Worm (Caenorhabditis elegans) whole organism, L4 larva: ENCODE data around the gene srj-39.

Source experiments
- D1046.2 ChIP-seq: fragments of 200-800 bp; sonication (Bioruptor generic); IDR thresholded peaks from 2 replicates; pipeline ENCODE4 v1.3.6; 2022; ENCODE audit warnings: missing genetic modification characterization, missing compliant biosample characterization
- F37D6.2 ChIP-seq: sonication (generic microtip); optimal IDR thresholded peaks from 2 replicates; lab custom pipeline; 2016; ENCODE audit warnings: mild to moderate bottlenecking, missing genetic modification characterization, missing compliant biosample characterization
- F49E8.2 ChIP-seq: sonication (generic microtip); optimal IDR thresholded peaks from 2 replicates; lab custom pipeline; 2016; ENCODE audit warnings: missing compliant biosample characterization, mild to moderate bottlenecking, missing genetic modification characterization, borderline replicate concordance
- Y105C5A.15 ChIP-seq: fragments of 200-800 bp; sonication (Bioruptor generic); IDR thresholded peaks from 2 replicates; pipeline ENCODE4 v1.3.6; 2022; ENCODE audit warnings: missing genetic modification characterization, missing compliant biosample characterization
- Y75B8A.6 ChIP-seq: fragments of 200-800 bp; sonication (Bioruptor generic); IDR thresholded peaks from 2 replicates; pipeline ENCODE4 v1.3.6; 2022; ENCODE audit warnings: missing genetic modification reagents, missing genetic modification characterization, missing compliant biosample characterization
- aha-1 ChIP-seq: fragments of 150-350 bp; peaks from one replicate; lab custom pipeline; 2014; ENCODE audit warnings: missing biosample characterization, missing genetic modification characterization
- aly-2 ChIP-seq: sonication (generic microtip); optimal IDR thresholded peaks from 2 replicates; lab custom pipeline; 2018; ENCODE audit warnings: missing biosample characterization, missing genetic modification characterization
- arid-1 ChIP-seq: fragments of 200-800 bp; sonication (Bioruptor generic); conservative IDR thresholded peaks from 2 replicates; pipeline ENCODE4 v1.3.6; 2022; ENCODE audit warnings: missing genetic modification reagents, missing genetic modification characterization, missing compliant biosample characterization
- attf-4 ChIP-seq: sonication (generic microtip); optimal IDR thresholded peaks from 3 replicates; lab custom pipeline; 2017; ENCODE audit warnings: missing biosample characterization, missing genetic modification characterization
- ceh-20 ChIP-seq: fragments of 200-800 bp; sonication (Bioruptor generic); IDR thresholded peaks from 2 replicates; pipeline ENCODE4 v1.3.6; 2022; ENCODE audit warnings: missing genetic modification reagents, missing genetic modification characterization, missing compliant biosample characterization
- ces-1 ChIP-seq: fragments of 150-350 bp; sonication (generic microtip); optimal IDR thresholded peaks from 4 replicates; lab custom pipeline; 2014; ENCODE audit warnings: missing biosample characterization, missing genetic modification reagents, missing genetic modification characterization
- daf-19 ChIP-seq: fragments of 200-800 bp; sonication (Bioruptor generic); conservative IDR thresholded peaks from 2 replicates; pipeline ENCODE4 v1.3.6; 2022; ENCODE audit warnings: missing genetic modification characterization, missing compliant biosample characterization
- dmd-8 ChIP-seq: fragments of 200-800 bp; sonication (Bioruptor generic); IDR thresholded peaks from 2 replicates; pipeline ENCODE4 v1.3.6; 2022; ENCODE audit warnings: missing genetic modification characterization, missing compliant biosample characterization
- dve-1 ChIP-seq: sonication (generic microtip); optimal IDR thresholded peaks from 2 replicates; lab custom pipeline; 2017; ENCODE audit warnings: antibody characterized with exemption, mild to moderate bottlenecking, missing genetic modification characterization, missing compliant biosample characterization; ENCODE audit not compliant: insufficient read depth
- egl-27 ChIP-seq: sonication (generic microtip); optimal IDR thresholded peaks from 3 replicates; lab custom pipeline; 2017; ENCODE audit warnings: missing biosample characterization, missing genetic modification reagents, missing genetic modification characterization
- egl-43 ChIP-seq: fragments of 200-800 bp; sonication (Bioruptor generic); IDR thresholded peaks from 2 replicates; pipeline ENCODE4 v1.3.6; 2022; ENCODE audit warnings: missing genetic modification reagents, missing genetic modification characterization, missing compliant biosample characterization
- fos-1 ChIP-seq: fragments of 150-350 bp; optimal IDR thresholded peaks from 2 replicates; lab custom pipeline; 2014; ENCODE audit warnings: missing biosample characterization, missing genetic modification characterization
- gei-8 ChIP-seq: fragments of 200-800 bp; sonication (Bioruptor generic); optimal IDR thresholded peaks from 2 replicates; lab custom pipeline; 2018; ENCODE audit warnings: mild to moderate bottlenecking, missing genetic modification characterization, missing compliant biosample characterization
- hif-1 ChIP-seq, 2 experiments: sonication (generic microtip); optimal IDR thresholded peaks; 2 replicates each; lab custom pipeline; 2016 to 2017; ENCODE audit warnings: missing compliant biosample characterization in 2 of 2, missing genetic modification characterization in 2 of 2, missing genetic modification reagents in 2 of 2, missing genotype in 2 of 2, mild to moderate bottlenecking in 1 of 2
- lim-7 ChIP-seq: fragments of 200-800 bp; sonication (Bioruptor generic); IDR thresholded peaks from 2 replicates; pipeline ENCODE4 v1.3.6; 2022; ENCODE audit warnings: missing genetic modification characterization, missing compliant biosample characterization
- lin-29 ChIP-seq: fragments of 200-800 bp; sonication (Bioruptor generic); IDR thresholded peaks from 2 replicates; pipeline ENCODE4 v1.3.6; 2022; ENCODE audit warnings: missing genetic modification reagents, missing genetic modification characterization, missing compliant biosample characterization
- mdl-1 ChIP-seq, 2 experiments: fragments of 150-350 bp in 1 of 2; sonication (generic microtip) in 1 of 2; optimal IDR thresholded peaks; 2 replicates each; lab custom pipeline; 2014 to 2017; ENCODE audit warnings: missing biosample characterization in 2 of 2, missing genetic modification characterization in 2 of 2
- mep-1 ChIP-seq: fragments of 150-350 bp; sonication (generic microtip); optimal IDR thresholded peaks from 3 replicates; lab custom pipeline; 2014; ENCODE audit warnings: missing biosample characterization, missing genetic modification characterization
- mes-2 ChIP-seq: sonication (generic microtip); optimal IDR thresholded peaks from 2 replicates; lab custom pipeline; 2016; ENCODE audit warnings: missing genotype, mild to moderate bottlenecking, missing genetic modification characterization, missing compliant biosample characterization; ENCODE audit not compliant: poor library complexity, severe bottlenecking
- mxl-2 ChIP-seq: fragments of 200-800 bp; sonication (Bioruptor generic); conservative IDR thresholded peaks from 2 replicates; pipeline ENCODE4 v1.3.6; 2022; ENCODE audit warnings: missing genetic modification reagents, missing genetic modification characterization, missing compliant biosample characterization
- nhr-10 ChIP-seq: fragments of 150-350 bp; optimal IDR thresholded peaks from 2 replicates; lab custom pipeline; 2014; ENCODE audit warnings: missing biosample characterization, missing genetic modification characterization
- nhr-28 ChIP-seq: fragments of 150-350 bp; optimal IDR thresholded peaks from 2 replicates; lab custom pipeline; 2014; ENCODE audit warnings: missing biosample characterization, missing genetic modification characterization
- nhr-41 ChIP-seq: fragments of 200-800 bp; sonication (Bioruptor generic); IDR thresholded peaks from 2 replicates; pipeline ENCODE4 v1.3.6; 2022; ENCODE audit warnings: missing genetic modification reagents, missing genetic modification characterization, missing compliant biosample characterization
- sdz-12 ChIP-seq: fragments of 200-800 bp; sonication (Bioruptor generic); optimal IDR thresholded peaks from 2 replicates; lab custom pipeline; 2018; ENCODE audit warnings: mild to moderate bottlenecking, missing genetic modification characterization, missing compliant biosample characterization
- snpc-1.2 ChIP-seq: fragments of 200-800 bp; sonication (Bioruptor generic); IDR thresholded peaks from 2 replicates; pipeline ENCODE4 v1.3.6; 2022; ENCODE audit warnings: missing genetic modification reagents, missing genetic modification characterization, missing compliant biosample characterization
- snpc-4 ChIP-seq: fragments of 150-350 bp; optimal IDR thresholded peaks from 2 replicates; lab custom pipeline; 2014; ENCODE audit warnings: missing biosample characterization, missing genetic modification characterization
- tra-1 ChIP-seq: fragments of 200-800 bp; sonication (Bioruptor generic); IDR thresholded peaks from 2 replicates; pipeline ENCODE4 v1.3.6; 2022; ENCODE audit warnings: missing genetic modification reagents, missing genetic modification characterization, missing compliant biosample characterization
- unc-62 ChIP-seq, 3 experiments: fragments of 150-350 bp in 1 of 3; sonication (generic microtip); optimal IDR thresholded peaks in 2 of 3; peaks in 1 of 3; 1 replicate in 1 of 3; 2 replicates in 2 of 3; lab custom pipeline; 2014 to 2017; ENCODE audit warnings: missing biosample characterization in 3 of 3, missing genetic modification characterization in 3 of 3, missing genetic modification reagents in 3 of 3, missing genotype in 1 of 3
- vab-7 ChIP-seq: fragments of 200-800 bp; sonication (Bioruptor generic); IDR thresholded peaks from 2 replicates; pipeline ENCODE4 v1.3.6; 2022; ENCODE audit warnings: missing genetic modification reagents, missing genetic modification characterization, missing compliant biosample characterization
- zag-1 ChIP-seq: fragments of 150-350 bp; optimal IDR thresholded peaks from 2 replicates; lab custom pipeline; 2014; ENCODE audit warnings: missing biosample characterization, missing genetic modification characterization
- zfp-3 ChIP-seq: fragments of 200-800 bp; sonication (Bioruptor generic); conservative IDR thresholded peaks from 2 replicates; pipeline ENCODE4 v1.3.6; 2022; ENCODE audit warnings: missing genetic modification reagents, missing genetic modification characterization, missing compliant biosample characterization
- zip-2 ChIP-seq: fragments of 150-350 bp; optimal IDR thresholded peaks from 2 replicates; lab custom pipeline; 2014; ENCODE audit warnings: missing biosample characterization, missing genetic modification characterization
- ztf-11 ChIP-seq: fragments of 150-350 bp; optimal IDR thresholded peaks from 2 replicates; lab custom pipeline; 2014; ENCODE audit warnings: missing biosample characterization, missing genetic modification characterization
- ztf-7 ChIP-seq: fragments of 150-350 bp; optimal IDR thresholded peaks from 2 replicates; lab custom pipeline; 2014; ENCODE audit warnings: missing biosample characterization, missing genetic modification characterization

Gene srj-39

ce11 chrV:4106688-4107087 is 2.3 kb downstream of the srj-39 start (continued):
- TF ChIP-seq F37D6.2 (tag; lab: Kevin White, UChicago) (no peak), aly-2 (tag; lab: Kevin White, UChicago) (no peak), lin-29 (no peak), nhr-41 (GFP tag; lab: Robert Waterston, UW) (no peak)

ce11 chrV:4109873-4110272 is 5.5 kb downstream of the srj-39 start, which contains the start of gene clc-18:
clc-18 (minus strand) TSS chrV:4109973.
- TF ChIP-seq fos-1 (tag; lab: Kevin White, UChicago) (no peak), unc-62 (GFP tag; optimal IDR thresholded peaks at IDR 0.05 in 1 of 2; lab: Kevin White, UChicago) (peak in 1 of 2 experiments; percentile 7), unc-62 (tag; optimal IDR thresholded peaks at IDR 0.05; lab: Kevin White, UChicago) (no peak), daf-19 (no peak), tra-1 (no peak), ces-1 (GFP tag; lab: Kevin White, UChicago) (no peak), snpc-1.2 (GFP tag; lab: Robert Waterston, UW) (no peak), zip-2 (tag; lab: Kevin White, UChicago) (no peak), zag-1 (tag; lab: Kevin White, UChicago) (no peak)

ce11 chrV:4112516-4112915 is 8.1 kb downstream of the srj-39 start, which contains the start of gene srw-134:
srw-134 (minus strand) TSS chrV:4112616.
- TF ChIP-seq vab-7 (no peak), snpc-1.2 (GFP tag; lab: Robert Waterston, UW) (no peak), ztf-11 (tag; lab: Kevin White, UChicago) (no peak), Y105C5A.15 (GFP tag; lab: Robert Waterston, UW) (no peak), F49E8.2 (tag; lab: Kevin White, UChicago) (no peak), dve-1 (tag; lab: Kevin White, UChicago) (no peak), aha-1 (no peak), lim-7 (GFP tag; lab: Robert Waterston, UW) (no peak), nhr-10 (no peak), snpc-4 (no peak), nhr-28 (tag; lab: Kevin White, UChicago) (no peak), mxl-2 (no peak), egl-27 (tag; lab: Kevin White, UChicago) (no peak), arid-1 (no peak), mep-1 (tag; lab: Kevin White, UChicago) (no peak), D1046.2 (no peak), mdl-1 (tag; optimal IDR thresholded peaks at IDR 0.05; lab: Kevin White, UChicago) (no peak), dmd-8 (no peak), Y75B8A.6 (GFP tag; lab: Robert Waterston, UW) (no peak)

ce11 chrV:4114627-4115026 is 10.2 kb downstream of the srj-39 start, which contains the start of gene srw-133:
srw-133 (minus strand) TSS chrV:4114727.
- TF ChIP-seq ceh-20 (GFP tag; lab: Robert Waterston, UW) (no peak), attf-4 (tag; lab: Kevin White, UChicago) (no peak), hif-1 (tag; optimal IDR thresholded peaks at IDR 0.05; lab: Kevin White, UChicago) (no peak), ztf-7 (tag; lab: Kevin White, UChicago) (no peak), gei-8 (GFP tag; lab: Kevin White, UChicago) (no peak), mes-2 (tag; lab: Kevin White, UChicago) (no peak), tra-1 (no peak), dve-1 (tag; lab: Kevin White, UChicago) (no peak), sdz-12 (GFP tag; lab: Kevin White, UChicago) (no peak), egl-43 (no peak), dmd-8 (no peak), zfp-3 (GFP tag; lab: Robert Waterston, UW) (no peak)
